Worm (Caenorhabditis elegans) whole organism, late embryonic: ENCODE data around the gene T15H9.4.

Experiments
- C08G9.2 ChIP-seq: sonication (generic microtip); optimal IDR thresholded peaks from 2 replicates; lab custom pipeline; 2016; ENCODE audit warnings: mild to moderate bottlenecking, missing genetic modification characterization, moderate library complexity, missing compliant biosample characterization
- K09A11.1 ChIP-seq: sonication (generic microtip); optimal IDR thresholded peaks from 2 replicates; lab custom pipeline; 2017; ENCODE audit warnings: antibody characterized with exemption, mild to moderate bottlenecking, missing genetic modification characterization, missing compliant biosample characterization; ENCODE audit not compliant: insufficient read depth
- ahr-1 ChIP-seq: sonication (generic microtip); optimal IDR thresholded peaks from 2 replicates; lab custom pipeline; 2016; ENCODE audit warnings: missing genetic modification characterization, missing compliant biosample characterization
- ama-1 ChIP-seq: fragments of 150-350 bp; optimal IDR thresholded peaks from 2 replicates; lab custom pipeline; 2014
- ceh-14 ChIP-seq: sonication (generic microtip); optimal IDR thresholded peaks from 2 replicates; lab custom pipeline; 2016; ENCODE audit warnings: missing genotype, missing genetic modification characterization, missing compliant biosample characterization
- ceh-18 ChIP-seq: sonication (generic microtip); optimal IDR thresholded peaks from 2 replicates; lab custom pipeline; 2016; ENCODE audit warnings: missing genetic modification characterization, missing compliant biosample characterization
- ceh-2 ChIP-seq: sonication (generic microtip); optimal IDR thresholded peaks from 2 replicates; lab custom pipeline; 2016; ENCODE audit warnings: missing genotype, missing genetic modification characterization, missing compliant biosample characterization
- ceh-22 ChIP-seq: sonication (generic microtip); optimal IDR thresholded peaks from 2 replicates; lab custom pipeline; 2017; ENCODE audit warnings: missing biosample characterization, missing genetic modification characterization
- ceh-24 ChIP-seq: sonication (generic microtip); optimal IDR thresholded peaks from 2 replicates; lab custom pipeline; 2016; ENCODE audit warnings: mild to moderate bottlenecking, missing genetic modification characterization, missing compliant biosample characterization
- ceh-30 ChIP-seq: fragments of 150-350 bp; optimal IDR thresholded peaks from 2 replicates; lab custom pipeline; 2014; ENCODE audit warnings: missing biosample characterization, missing genetic modification characterization
- ceh-31 ChIP-seq: sonication (generic microtip); optimal IDR thresholded peaks from 2 replicates; lab custom pipeline; 2016; ENCODE audit warnings: missing genetic modification characterization, missing compliant biosample characterization
- ceh-34 ChIP-seq: sonication (generic microtip); optimal IDR thresholded peaks from 2 replicates; lab custom pipeline; 2016; ENCODE audit warnings: mild to moderate bottlenecking, missing genetic modification characterization, missing compliant biosample characterization
- ceh-48 ChIP-seq: sonication (generic microtip); optimal IDR thresholded peaks from 2 replicates; lab custom pipeline; 2016; ENCODE audit warnings: missing genetic modification characterization, inconsistent platforms, missing compliant biosample characterization
- ceh-6 ChIP-seq: fragments of 200-800 bp; sonication (Bioruptor generic); optimal IDR thresholded peaks from 2 replicates; lab custom pipeline; 2018; ENCODE audit warnings: mild to moderate bottlenecking, missing genetic modification characterization, missing compliant biosample characterization
- che-1 ChIP-seq: sonication (generic microtip); optimal IDR thresholded peaks from 2 replicates; lab custom pipeline; 2016; ENCODE audit warnings: mild to moderate bottlenecking, missing genetic modification characterization, missing compliant biosample characterization
- dmd-4 ChIP-seq: sonication (generic microtip); optimal IDR thresholded peaks from 2 replicates; lab custom pipeline; 2016; ENCODE audit warnings: borderline replicate concordance, missing genetic modification characterization, missing compliant biosample characterization
- dve-1 ChIP-seq: sonication (generic microtip); optimal IDR thresholded peaks from 2 replicates; lab custom pipeline; 2017; ENCODE audit warnings: antibody characterized with exemption, mild to moderate bottlenecking, missing genetic modification characterization, missing compliant biosample characterization
- elt-2 ChIP-seq: sonication (generic microtip); optimal IDR thresholded peaks from 2 replicates; lab custom pipeline; 2016; ENCODE audit warnings: missing genetic modification reagents, missing genetic modification characterization, missing compliant biosample characterization
- elt-4 ChIP-seq: sonication (generic microtip); optimal IDR thresholded peaks from 2 replicates; lab custom pipeline; 2016; ENCODE audit warnings: missing genetic modification characterization, missing compliant biosample characterization
- ets-4 ChIP-seq: sonication (generic microtip); optimal IDR thresholded peaks from 2 replicates; lab custom pipeline; 2016; ENCODE audit warnings: missing genetic modification characterization, missing compliant biosample characterization
- eyg-1 ChIP-seq: sonication (generic microtip); optimal IDR thresholded peaks from 2 replicates; lab custom pipeline; 2016; ENCODE audit warnings: missing genotype, missing genetic modification characterization, missing compliant biosample characterization
- fax-1 ChIP-seq: sonication (generic microtip); optimal IDR thresholded peaks from 2 replicates; lab custom pipeline; 2016; ENCODE audit warnings: missing genotype, missing genetic modification characterization, missing compliant biosample characterization
- fkh-10 ChIP-seq: fragments of 150-350 bp; optimal IDR thresholded peaks from 2 replicates; lab custom pipeline; 2014; ENCODE audit warnings: missing biosample characterization, missing genetic modification reagents, missing genetic modification characterization
- fkh-6 ChIP-seq: sonication (generic microtip); optimal IDR thresholded peaks from 2 replicates; lab custom pipeline; 2016; ENCODE audit warnings: missing genetic modification characterization, missing compliant biosample characterization
- gmeb-2 ChIP-seq: sonication (generic microtip); optimal IDR thresholded peaks from 2 replicates; lab custom pipeline; 2016; ENCODE audit warnings: missing genetic modification characterization, inconsistent platforms, missing compliant biosample characterization
- hlh-13 ChIP-seq: fragments of 200-800 bp; sonication (Bioruptor generic); optimal IDR thresholded peaks from 2 replicates; lab custom pipeline; 2018; ENCODE audit warnings: mild to moderate bottlenecking, missing genetic modification characterization, missing compliant biosample characterization
- hlh-15 ChIP-seq: sonication (generic microtip); optimal IDR thresholded peaks from 2 replicates; lab custom pipeline; 2016; ENCODE audit warnings: missing genetic modification characterization, missing compliant biosample characterization
- hlh-30 ChIP-seq: sonication (generic microtip); optimal IDR thresholded peaks from 2 replicates; lab custom pipeline; 2017; ENCODE audit warnings: antibody characterized with exemption, missing genetic modification characterization, missing compliant biosample characterization; ENCODE audit not compliant: insufficient read depth
- hlh-6 ChIP-seq: sonication (generic microtip); optimal IDR thresholded peaks from 2 replicates; lab custom pipeline; 2016; ENCODE audit warnings: missing genotype, missing genetic modification characterization, missing compliant biosample characterization
- hlh-8 ChIP-seq: sonication (generic microtip); optimal IDR thresholded peaks from 2 replicates; lab custom pipeline; 2016; ENCODE audit warnings: missing genotype, missing genetic modification characterization, missing compliant biosample characterization
- madf-2 ChIP-seq: sonication (generic microtip); optimal IDR thresholded peaks from 2 replicates; lab custom pipeline; 2017; ENCODE audit warnings: missing genetic modification characterization, missing compliant biosample characterization
- mec-3 ChIP-seq: sonication (generic microtip); optimal IDR thresholded peaks from 2 replicates; lab custom pipeline; 2016; ENCODE audit warnings: borderline replicate concordance, missing genetic modification characterization, missing compliant biosample characterization
- nfya-1 ChIP-seq: sonication (generic microtip); optimal IDR thresholded peaks from 2 replicates; lab custom pipeline; 2017; ENCODE audit warnings: missing genetic modification characterization, mild to moderate bottlenecking, missing compliant biosample characterization, antibody characterized with exemption, moderate library complexity
- nhr-11 ChIP-seq: fragments of 150-350 bp; optimal IDR thresholded peaks from 2 replicates; lab custom pipeline; 2014; ENCODE audit warnings: missing biosample characterization, missing genetic modification characterization
- nhr-232 ChIP-seq: sonication (generic microtip); optimal IDR thresholded peaks from 2 replicates; lab custom pipeline; 2016; ENCODE audit warnings: missing genetic modification characterization, missing compliant biosample characterization
- npax-4 ChIP-seq: sonication (generic microtip); optimal IDR thresholded peaks from 2 replicates; lab custom pipeline; 2016; ENCODE audit warnings: missing genetic modification characterization, missing compliant biosample characterization
- pag-3 ChIP-seq: sonication (generic microtip); optimal IDR thresholded peaks from 2 replicates; lab custom pipeline; 2016; ENCODE audit warnings: missing compliant biosample characterization, missing genetic modification characterization, borderline replicate concordance
- pax-1 ChIP-seq: fragments of 150-350 bp; optimal IDR thresholded peaks from 2 replicates; lab custom pipeline; 2014; ENCODE audit warnings: missing biosample characterization, missing genetic modification characterization
- pha-2 ChIP-seq: sonication (generic microtip); optimal IDR thresholded peaks from 2 replicates; lab custom pipeline; 2017; ENCODE audit warnings: mild to moderate bottlenecking, missing genetic modification characterization, missing compliant biosample characterization
- pha-4 ChIP-seq: fragments of 150-350 bp; optimal IDR thresholded peaks from 2 replicates; lab custom pipeline; 2018; ENCODE audit warnings: missing biosample characterization, missing genetic modification reagents, missing genetic modification characterization
- pqm-1 ChIP-seq: sonication (generic microtip); optimal IDR thresholded peaks from 2 replicates; lab custom pipeline; 2016; ENCODE audit warnings: missing genetic modification characterization, missing compliant biosample characterization
- pros-1 ChIP-seq: fragments of 150-350 bp; optimal IDR thresholded peaks from 2 replicates; lab custom pipeline; 2014; ENCODE audit warnings: missing biosample characterization, missing genetic modification reagents, missing genetic modification characterization
- ref-2 ChIP-seq: sonication (generic microtip); optimal IDR thresholded peaks from 2 replicates; lab custom pipeline; 2016; ENCODE audit warnings: missing genetic modification characterization, missing compliant biosample characterization
- rnt-1 ChIP-seq: sonication (generic microtip); optimal IDR thresholded peaks from 2 replicates; lab custom pipeline; 2016; ENCODE audit warnings: missing genetic modification characterization, missing compliant biosample characterization
- sdc-2 ChIP-seq: sonication (generic microtip); optimal IDR thresholded peaks from 2 replicates; lab custom pipeline; 2016; ENCODE audit warnings: missing genotype, missing genetic modification characterization, missing compliant biosample characterization
- sox-2 ChIP-seq: fragments of 200-800 bp; sonication (Bioruptor generic); IDR thresholded peaks from 2 replicates; pipeline ENCODE4 v1.3.6; 2022; ENCODE audit warnings: missing genetic modification reagents, missing genetic modification characterization, missing compliant biosample characterization
- sox-4 ChIP-seq: sonication (generic microtip); optimal IDR thresholded peaks from 2 replicates; lab custom pipeline; 2017; ENCODE audit warnings: mild to moderate bottlenecking, missing genetic modification characterization, inconsistent platforms, missing compliant biosample characterization
- syd-9 ChIP-seq: sonication (generic microtip); optimal IDR thresholded peaks from 2 replicates; lab custom pipeline; 2016; ENCODE audit warnings: mild to moderate bottlenecking, missing genetic modification characterization, moderate library complexity, missing compliant biosample characterization
- tbx-2 ChIP-seq: sonication (generic microtip); optimal IDR thresholded peaks from 2 replicates; lab custom pipeline; 2016; ENCODE audit warnings: missing genetic modification characterization, missing compliant biosample characterization
- tbx-7 ChIP-seq: sonication (generic microtip); optimal IDR thresholded peaks from 2 replicates; lab custom pipeline; 2016; ENCODE audit warnings: missing genotype, missing genetic modification characterization, missing compliant biosample characterization
- ttx-3 ChIP-seq: sonication (generic microtip); optimal IDR thresholded peaks from 2 replicates; lab custom pipeline; 2016; ENCODE audit warnings: missing genetic modification reagents, missing genetic modification characterization, missing compliant biosample characterization
- unc-42 ChIP-seq: sonication (generic microtip); optimal IDR thresholded peaks from 2 replicates; lab custom pipeline; 2016; ENCODE audit warnings: missing genotype, missing genetic modification characterization, missing compliant biosample characterization
- unc-55 ChIP-seq: sonication (generic microtip); optimal IDR thresholded peaks from 2 replicates; lab custom pipeline; 2017; ENCODE audit warnings: missing biosample characterization, missing genetic modification reagents, missing genetic modification characterization
- zip-5 ChIP-seq: sonication (generic microtip); optimal IDR thresholded peaks from 2 replicates; lab custom pipeline; 2016; ENCODE audit warnings: missing genetic modification characterization, missing compliant biosample characterization
- ztf-16 ChIP-seq: sonication (generic microtip); optimal IDR thresholded peaks from 2 replicates; lab custom pipeline; 2017; ENCODE audit warnings: missing genetic modification characterization, missing compliant biosample characterization

The T15H9.4 gene

DNA sequence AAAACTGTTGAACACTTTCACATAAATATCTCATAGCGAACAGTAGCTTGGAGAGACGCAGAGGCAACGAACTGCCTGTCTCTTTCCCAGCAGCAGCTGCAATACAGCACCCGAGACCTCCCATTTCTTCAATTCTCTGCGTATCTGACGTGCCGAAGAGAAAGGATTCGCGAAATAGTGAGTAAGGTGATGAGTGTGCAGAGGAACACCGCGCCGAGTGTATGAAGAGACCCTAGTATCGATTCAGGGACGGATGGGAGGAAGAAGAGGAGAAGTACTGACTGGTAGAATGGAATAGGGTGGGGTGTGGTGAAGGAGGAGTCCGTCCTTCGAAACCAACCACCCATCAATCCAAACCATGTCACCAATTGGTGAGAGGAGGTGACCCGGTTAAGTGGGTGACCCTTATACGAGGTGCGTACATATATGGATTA, 34.5 kb downstream of the T15H9.4 start:
- TF ChIP-seq ceh-31 (tag; lab: Kevin White, UChicago) (peak; percentile 87), hlh-8 (no peak), hlh-30 (peak; percentile 85), unc-42 (tag; lab: Kevin White, UChicago) (peak; percentile 19), ceh-34 (tag; lab: Kevin White, UChicago) (peak; percentile 76), ceh-30 (tag; lab: Kevin White, UChicago) (peak; percentile 58), tbx-7 (tag; lab: Kevin White, UChicago) (no peak), ceh-22 (tag; lab: Kevin White, UChicago) (no peak), npax-4 (tag; lab: Kevin White, UChicago) (no peak), nhr-232 (tag; lab: Kevin White, UChicago) (no peak), pqm-1 (tag; lab: Kevin White, UChicago) (no peak), K09A11.1 (tag; lab: Kevin White, UChicago) (peak; percentile 31), C08G9.2 (peak; percentile 47), pros-1 (tag; lab: Kevin White, UChicago) (peak; percentile 78), sox-2 (GFP tag; lab: Robert Waterston, UW) (no peak), sox-4 (tag; lab: Kevin White, UChicago) (no peak), fkh-10 (GFP tag; lab: Kevin White, UChicago) (no peak), pag-3 (tag; lab: Kevin White, UChicago) (no peak), gmeb-2 (tag; lab: Kevin White, UChicago) (no peak), ceh-48 (tag; lab: Kevin White, UChicago) (peak; percentile 80), fkh-6 (tag; lab: Kevin White, UChicago) (no peak), hlh-15 (tag; lab: Kevin White, UChicago) (no peak), ttx-3 (no peak), hlh-6 (tag; lab: Kevin White, UChicago) (peak; percentile 40), ceh-14 (tag; lab: Kevin White, UChicago) (peak; percentile 47), hlh-13 (GFP tag; lab: Kevin White, UChicago) (no peak), unc-55 (GFP tag; lab: Kevin White, UChicago) (peak; percentile 77), ama-1 (lab: Kevin White, UChicago) (no peak), ref-2 (tag; lab: Kevin White, UChicago) (peak; percentile 72), sdc-2 (tag; lab: Kevin White, UChicago) (peak; percentile 13), mec-3 (tag; lab: Kevin White, UChicago) (no peak), ceh-2 (tag; lab: Kevin White, UChicago) (peak; percentile 45), nfya-1 (tag; lab: Kevin White, UChicago) (peak; percentile 89), ceh-24 (tag; lab: Kevin White, UChicago) (no peak), pha-4 (tag; lab: Kevin White, UChicago) (no peak), madf-2 (tag; lab: Kevin White, UChicago) (no peak), elt-2 (tag; lab: Kevin White, UChicago) (no peak), pax-1 (no peak), ceh-6 (GFP tag; lab: Kevin White, UChicago) (peak; percentile 37), eyg-1 (tag; lab: Kevin White, UChicago) (no peak), pha-2 (tag; lab: Kevin White, UChicago) (peak; percentile 3), ahr-1 (tag; lab: Kevin White, UChicago) (no peak), rnt-1 (tag; lab: Kevin White, UChicago) (peak; percentile 59), fax-1 (tag; lab: Kevin White, UChicago) (no peak), che-1 (tag; lab: Kevin White, UChicago) (no peak), ets-4 (tag; lab: Kevin White, UChicago) (peak; percentile 18), ztf-16 (tag; lab: Kevin White, UChicago) (no peak), dve-1 (tag; lab: Kevin White, UChicago) (peak; percentile 32), ceh-18 (tag; lab: Kevin White, UChicago) (peak; percentile 56), nhr-11 (tag; lab: Kevin White, UChicago) (no peak), zip-5 (tag; lab: Kevin White, UChicago) (no peak), dmd-4 (tag; lab: Kevin White, UChicago) (peak; percentile 58), tbx-2 (tag; lab: Kevin White, UChicago) (peak; percentile 66), elt-4 (tag; lab: Kevin White, UChicago) (no peak), syd-9 (peak; percentile 46)
